Fruit fly (Drosophila melanogaster) whole organism, embryonic: ENCODE measurements around the gene mil.
A peak's percentile ranks its signal among the peaks of the same experiment; 100 is the strongest.

Source experiments
- Atf6 ChIP-seq: fragments of 200-800 bp; sonication (Bioruptor generic); IDR thresholded peaks from 2 replicates; pipeline ENCODE4 v1.3.6; 2022; ENCODE audit warnings: missing biosample characterization, missing genetic modification characterization
- Awh ChIP-seq: fragments of 200-800 bp; sonication (Bioruptor generic); IDR thresholded peaks from 2 replicates; pipeline ENCODE4, ENCODE4 v1.3.6; 2022; ENCODE audit warnings: missing biosample characterization, missing genetic modification characterization
- C15 ChIP-seq: fragments of 200-800 bp; sonication (Bioruptor generic); IDR thresholded peaks from 3 replicates; pipeline ENCODE4 v1.3.6; 2022; ENCODE audit warnings: missing biosample characterization, missing genetic modification characterization
- CG10274 ChIP-seq: fragments of 200-800 bp; sonication (Bioruptor generic); optimal IDR thresholded peaks from 3 replicates; lab custom pipeline; 2017; ENCODE audit warnings: missing biosample characterization, mild to moderate bottlenecking, missing genetic modification characterization
- CG10654 ChIP-seq: fragments of 200-800 bp; sonication (Bioruptor generic); optimal IDR thresholded peaks from 2 replicates; lab custom pipeline; 2016; ENCODE audit warnings: missing biosample characterization, missing genetic modification characterization
- CG12299 ChIP-seq: fragments of 200-800 bp; sonication (Bioruptor generic); optimal IDR thresholded peaks from 2 replicates; lab custom pipeline; 2018; ENCODE audit warnings: missing biosample characterization, mild to moderate bottlenecking, missing genetic modification characterization
- CG12769 ChIP-seq: fragments of 200-800 bp; sonication (Bioruptor generic); optimal IDR thresholded peaks from 2 replicates; lab custom pipeline; 2019; ENCODE audit warnings: missing biosample characterization, mild to moderate bottlenecking, missing genetic modification characterization, moderate library complexity
- CG13894 ChIP-seq: fragments of 200-800 bp; sonication (Bioruptor generic); optimal IDR thresholded peaks from 3 replicates; lab custom pipeline; 2018; ENCODE audit warnings: missing biosample characterization, mild to moderate bottlenecking, missing genetic modification characterization, moderate library complexity
- CG14860 ChIP-seq: fragments of 200-800 bp; sonication (Bioruptor generic); IDR thresholded peaks from 3 replicates; pipeline ENCODE4 v1.3.6; 2022; ENCODE audit warnings: missing biosample characterization, missing genetic modification characterization; ENCODE audit not compliant: partially characterized antibody
- CG17829 ChIP-seq: fragments of 200-800 bp; optimal IDR thresholded peaks from 2 replicates; lab custom pipeline; 2019; ENCODE audit warnings: missing biosample characterization, mild to moderate bottlenecking, missing genetic modification characterization, moderate library complexity
- CG30020 ChIP-seq: fragments of 200-800 bp; optimal IDR thresholded peaks from 2 replicates; lab custom pipeline; 2019; ENCODE audit warnings: missing biosample characterization, mild to moderate bottlenecking, missing genetic modification characterization, moderate library complexity
- CG3281 ChIP-seq: fragments of 200-800 bp; sonication (Bioruptor generic); optimal IDR thresholded peaks from 3 replicates; lab custom pipeline; 2017; ENCODE audit warnings: missing biosample characterization, mild to moderate bottlenecking, missing genetic modification characterization
- CG6254 ChIP-seq: fragments of 200-800 bp; sonication (Bioruptor generic); optimal IDR thresholded peaks from 3 replicates; lab custom pipeline; 2017; ENCODE audit warnings: mild to moderate bottlenecking, missing biosample characterization, missing genetic modification reagents, missing genetic modification characterization
- CG6272 ChIP-seq: fragments of 200-800 bp; sonication (Bioruptor generic); IDR thresholded peaks from 2 replicates; pipeline ENCODE4 v1.3.6; 2022; ENCODE audit warnings: missing biosample characterization, missing genetic modification characterization
- CG6654 ChIP-seq: fragments of 200-800 bp; sonication (Bioruptor generic); optimal IDR thresholded peaks from 2 replicates; lab custom pipeline; 2017; ENCODE audit warnings: missing biosample characterization, mild to moderate bottlenecking, missing genetic modification characterization
- CG8765 ChIP-seq: fragments of 200-800 bp; sonication (Bioruptor generic); IDR thresholded peaks from 2 replicates; pipeline ENCODE4 v1.3.6; 2022; ENCODE audit warnings: missing biosample characterization, missing genetic modification characterization
- CrebB ChIP-seq: fragments of 200-800 bp; sonication (Bioruptor generic); optimal IDR thresholded peaks from 3 replicates; lab custom pipeline; 2018; ENCODE audit warnings: missing biosample characterization, mild to moderate bottlenecking, missing genetic modification characterization
- Dbx ChIP-seq: fragments of 200-800 bp; sonication (Bioruptor generic); IDR thresholded peaks from 3 replicates; pipeline ENCODE4 v1.3.6; 2022; ENCODE audit warnings: missing biosample characterization, missing genetic modification characterization
- Dfd ChIP-seq, 2 experiments: fragments of >200 bp; optimal IDR thresholded peaks; 2 replicates each; lab custom pipeline; 2017; ENCODE audit warnings: missing biosample characterization in 2 of 2, missing genetic modification characterization in 2 of 2
- Dip2 ChIP-seq: fragments of 200-800 bp; sonication (Bioruptor generic); IDR thresholded peaks from 2 replicates; pipeline ENCODE4 v1.3.6; 2022; ENCODE audit warnings: missing biosample characterization, missing genetic modification characterization
- Doc3 ChIP-seq: fragments of 200-800 bp; sonication (Bioruptor generic); IDR thresholded peaks from 3 replicates; pipeline ENCODE4 v1.3.6; 2022; ENCODE audit warnings: missing biosample characterization, missing genetic modification characterization; ENCODE audit not compliant: partially characterized antibody
- GATAe ChIP-seq: fragments of 200-800 bp; sonication (Bioruptor generic); conservative IDR thresholded peaks from 2 replicates; pipeline ENCODE4 v1.3.6; 2022; ENCODE audit warnings: missing biosample characterization, missing genetic modification characterization
- H15 ChIP-seq: fragments of 200-800 bp; sonication (Bioruptor generic); IDR thresholded peaks from 3 replicates; pipeline ENCODE4 v1.3.6; 2022; ENCODE audit warnings: missing biosample characterization, missing genetic modification characterization
- Mrtf ChIP-seq: fragments of 200-800 bp; sonication (Bioruptor generic); IDR thresholded peaks from 3 replicates; pipeline ENCODE4 v1.3.6; 2022; ENCODE audit warnings: missing biosample characterization, missing genetic modification characterization
- NfI ChIP-seq: fragments of 200-800 bp; sonication (Bioruptor generic); optimal IDR thresholded peaks from 3 replicates; lab custom pipeline; 2018; ENCODE audit warnings: missing biosample characterization, mild to moderate bottlenecking, missing genetic modification characterization, moderate library complexity
- Ssrp ChIP-seq: fragments of 200-800 bp; sonication (Bioruptor generic); optimal IDR thresholded peaks from 2 replicates; lab custom pipeline; 2018; ENCODE audit warnings: missing biosample characterization, mild to moderate bottlenecking, missing genetic modification characterization, moderate library complexity
- al ChIP-seq: fragments of 200-800 bp; sonication (Bioruptor generic); IDR thresholded peaks from 2 replicates; pipeline ENCODE4 v1.3.6; 2022; ENCODE audit warnings: missing biosample characterization, missing genetic modification characterization
- ara ChIP-seq: fragments of 200-800 bp; sonication (Bioruptor generic); IDR thresholded peaks from 2 replicates; pipeline ENCODE4 v1.3.6; 2022; ENCODE audit warnings: missing biosample characterization, missing genetic modification characterization
- az2 ChIP-seq: fragments of 200-800 bp; sonication (Bioruptor generic); optimal IDR thresholded peaks from 3 replicates; lab custom pipeline; 2016; ENCODE audit warnings: missing biosample characterization, missing genetic modification characterization
- bbx ChIP-seq: fragments of 200-800 bp; sonication (Bioruptor generic); IDR thresholded peaks from 2 replicates; pipeline ENCODE4 v1.3.6; 2022; ENCODE audit warnings: missing biosample characterization, missing genetic modification characterization; ENCODE audit not compliant: partially characterized antibody
- bigmax ChIP-seq: fragments of 200-800 bp; sonication (Bioruptor generic); optimal IDR thresholded peaks from 2 replicates; lab custom pipeline; 2018; ENCODE audit warnings: missing biosample characterization, mild to moderate bottlenecking, missing genetic modification characterization
- cato ChIP-seq: fragments of 200-800 bp; sonication (Bioruptor generic); optimal IDR thresholded peaks from 2 replicates; lab custom pipeline; 2016; ENCODE audit warnings: missing biosample characterization, missing genetic modification characterization, borderline replicate concordance
- dmrt99B ChIP-seq: fragments of 200-800 bp; sonication (Bioruptor generic); optimal IDR thresholded peaks from 2 replicates; lab custom pipeline; 2018; ENCODE audit warnings: missing biosample characterization, mild to moderate bottlenecking, missing genetic modification characterization, moderate library complexity
- fru ChIP-seq: fragments of >200 bp; optimal IDR thresholded peaks from 2 replicates; lab custom pipeline; 2017
- ftz-f1 ChIP-seq: fragments of 200-800 bp; sonication (Bioruptor generic); optimal IDR thresholded peaks from 2 replicates; lab custom pipeline; 2016; ENCODE audit warnings: missing biosample characterization, missing genetic modification characterization
- h ChIP-seq: fragments of >200 bp; optimal IDR thresholded peaks from 2 replicates; lab custom pipeline; 2017
- insv ChIP-seq, 2 experiments: fragments of 200-800 bp; sonication (Bioruptor generic); optimal IDR thresholded peaks; 3 replicates each; lab custom pipeline; 2016 to 2018; ENCODE audit warnings: missing biosample characterization in 2 of 2, missing genetic modification characterization in 2 of 2
- jigr1 ChIP-seq: fragments of 200-800 bp; sonication (Bioruptor generic); IDR thresholded peaks from 3 replicates; pipeline ENCODE4 v1.3.6; 2022; ENCODE audit warnings: missing biosample characterization, missing genetic modification characterization
- luna ChIP-seq: fragments of 200-800 bp; sonication (Bioruptor generic); optimal IDR thresholded peaks from 2 replicates; lab custom pipeline; 2016; ENCODE audit warnings: missing biosample characterization, missing genetic modification characterization
- nerfin-1 ChIP-seq: fragments of 200-800 bp; sonication (Bioruptor generic); optimal IDR thresholded peaks from 3 replicates; lab custom pipeline; 2019; ENCODE audit warnings: missing biosample characterization, mild to moderate bottlenecking, missing genetic modification characterization, moderate library complexity
- p53 ChIP-seq: fragments of 200-800 bp; sonication (Bioruptor generic); optimal IDR thresholded peaks from 2 replicates; lab custom pipeline; 2016; ENCODE audit warnings: missing biosample characterization, missing genetic modification characterization
- peb ChIP-seq: fragments of 200-800 bp; sonication (Bioruptor generic); IDR thresholded peaks from 2 replicates; pipeline ENCODE4 v1.3.6; 2022; ENCODE audit warnings: missing biosample characterization, missing genetic modification characterization
- prd ChIP-seq, 3 experiments: fragments of >200 bp in 2 of 3; fragments of 200-800 bp in 1 of 3; sonication (Bioruptor generic) in 1 of 3; optimal IDR thresholded peaks in 2 of 3; IDR thresholded peaks in 1 of 3; 2 replicates in 2 of 3; 3 replicates in 1 of 3; pipeline versions ENCODE4 v1.3.6 to Lab custom; 2017 to 2022; ENCODE audit warnings: missing biosample characterization in 1 of 3, missing genetic modification characterization in 1 of 3
- pros ChIP-seq: fragments of 200-800 bp; sonication (Bioruptor generic); optimal IDR thresholded peaks from 3 replicates; lab custom pipeline; 2019; ENCODE audit warnings: missing biosample characterization, mild to moderate bottlenecking, missing genetic modification characterization, moderate library complexity
- rib ChIP-seq: fragments of 200-800 bp; sonication (Bioruptor generic); IDR thresholded peaks from 2 replicates; pipeline ENCODE4 v1.3.6; 2022; ENCODE audit warnings: missing biosample characterization, missing genetic modification characterization
- schlank ChIP-seq: fragments of 200-800 bp; sonication (Bioruptor generic); optimal IDR thresholded peaks from 2 replicates; lab custom pipeline; 2018; ENCODE audit warnings: missing biosample characterization, mild to moderate bottlenecking, missing genetic modification characterization
- sens-2 ChIP-seq: fragments of 200-800 bp; sonication (Bioruptor generic); IDR thresholded peaks from 2 replicates; pipeline ENCODE4 v1.3.6; 2022; ENCODE audit warnings: missing biosample characterization, missing genetic modification characterization
- sima ChIP-seq: fragments of 200-800 bp; sonication (Bioruptor generic); optimal IDR thresholded peaks from 2 replicates; lab custom pipeline; 2016; ENCODE audit warnings: missing biosample characterization, missing genetic modification characterization
- slbo ChIP-seq: fragments of 200-800 bp; sonication (Bioruptor generic); IDR thresholded peaks from 2 replicates; pipeline ENCODE4 v1.3.6; 2022; ENCODE audit warnings: missing biosample characterization, missing genetic modification characterization
- trem ChIP-seq: fragments of 200-800 bp; optimal IDR thresholded peaks from 3 replicates; lab custom pipeline; 2019; ENCODE audit warnings: missing biosample characterization, mild to moderate bottlenecking, missing genetic modification characterization, moderate library complexity
- vvl ChIP-seq: fragments of 200-800 bp; sonication (Bioruptor generic); IDR thresholded peaks from 2 replicates; pipeline ENCODE4 v1.3.6; 2022; ENCODE audit warnings: missing biosample characterization, missing genetic modification characterization

The mil gene

dm6 chr3R:27922673-27923175 lies 10.5 kb downstream of the mil start, which contains the start of gene RpL4 (continued):
- TF ChIP-seq pros (GFP tag; lab: Kevin White, UChicago) = peak; percentile 25
- peak; percentile 40 for TF ChIP-seq Ssrp
- TF ChIP-seq H15 (GFP tag; lab: Robert Waterston, UW) = peak; percentile 74; the same call in 2 of the 3 replicates
- TF ChIP-seq Dfd (GFP tag; optimal IDR thresholded peaks at IDR 0.05; lab: Kevin White, UChicago) = no peak
- peak; percentile 89 for TF ChIP-seq sens-2
- peak; percentile 77 for TF ChIP-seq Atf6 (GFP tag; lab: Robert Waterston, UW)
- peak in 1 of 2 experiments; percentile 81 for TF ChIP-seq insv (GFP tag; optimal IDR thresholded peaks at IDR 0.05; lab: Kevin White, UChicago)
- peak; percentile 70 for TF ChIP-seq CG10654 (GFP tag; lab: Kevin White, UChicago)
- TF ChIP-seq CG8765 (GFP tag; lab: Robert Waterston, UW) = no peak
- TF ChIP-seq nerfin-1 (tag; lab: Kevin White, UChicago) = peak; percentile 67
- TF ChIP-seq cato (GFP tag; lab: Kevin White, UChicago) = peak; percentile 62
- peak; percentile 81 for TF ChIP-seq CG10274 (GFP tag; lab: Kevin White, UChicago)
- TF ChIP-seq al (GFP tag; lab: Robert Waterston, UW) = peak; percentile 61
- no peak for TF ChIP-seq Doc3 (GFP tag; lab: Robert Waterston, UW)
- no peak for TF ChIP-seq ftz-f1 (GFP tag; lab: Kevin White, UChicago)
- TF ChIP-seq dmrt99B (tag; lab: Kevin White, UChicago) = peak; percentile 64
- peak; percentile 90 for TF ChIP-seq vvl
- peak; percentile 80 for TF ChIP-seq Dbx (GFP tag; lab: Robert Waterston, UW)
- peak; percentile 79 for TF ChIP-seq luna (GFP tag; lab: Kevin White, UChicago)
- TF ChIP-seq h (lab: Kevin White, UChicago) = no peak
- TF ChIP-seq CG6254 (GFP tag; lab: Kevin White, UChicago) = peak; percentile 60
- peak; percentile 96 for TF ChIP-seq NfI (GFP tag; lab: Kevin White, UChicago)
- no peak for TF ChIP-seq CG14860 (GFP tag; lab: Robert Waterston, UW)
- no peak for TF ChIP-seq prd (optimal IDR thresholded peaks at IDR 0.05; lab: Kevin White, UChicago)
- peak; percentile 48; the same call in 2 of the 3 replicates for TF ChIP-seq prd (GFP tag; IDR thresholded peaks at IDR 0.05; lab: Robert Waterston, UW)
- peak; percentile 75 for TF ChIP-seq slbo
- TF ChIP-seq C15 = peak; percentile 72; the same call in 1 of the 3 replicates
- TF ChIP-seq GATAe (GFP tag; lab: Robert Waterston, UW) = no peak; the same call in 1 of the 2 replicates
- peak; percentile 54 for TF ChIP-seq CG12299 (tag; lab: Kevin White, UChicago)
- TF ChIP-seq CG13894 = peak; percentile 71
- no peak for TF ChIP-seq rib (GFP tag; lab: Robert Waterston, UW)
- TF ChIP-seq CG6272 = peak; percentile 52
- TF ChIP-seq bbx (GFP tag; lab: Robert Waterston, UW) = peak; percentile 27; the same call in 1 of the 2 replicates
- peak; percentile 77 for TF ChIP-seq p53 (GFP tag; lab: Kevin White, UChicago)
- peak; percentile 82 for TF ChIP-seq CrebB (tag; lab: Kevin White, UChicago)
- no peak for TF ChIP-seq fru (lab: Kevin White, UChicago)
- peak; percentile 90 for TF ChIP-seq CG3281 (GFP tag; lab: Kevin White, UChicago)
- TF ChIP-seq bigmax (GFP tag; lab: Kevin White, UChicago) = peak; percentile 87
- TF ChIP-seq az2 (GFP tag; lab: Kevin White, UChicago) = peak; percentile 78
- no peak for TF ChIP-seq jigr1 (GFP tag; lab: Robert Waterston, UW)
- peak; percentile 8 for TF ChIP-seq sima (GFP tag; lab: Kevin White, UChicago)
- TF ChIP-seq peb (GFP tag; lab: Robert Waterston, UW) = no peak
- peak; percentile 12 for TF ChIP-seq trem (tag; lab: Kevin White, UChicago)
- no peak for TF ChIP-seq CG12769 (tag; lab: Kevin White, UChicago)
- TF ChIP-seq Awh (GFP tag; lab: Robert Waterston, UW) = peak; percentile 84
- TF ChIP-seq CG6654 (GFP tag; lab: Kevin White, UChicago) = peak; percentile 65
- peak; percentile 81 for TF ChIP-seq ara (GFP tag; lab: Robert Waterston, UW)
- TF ChIP-seq CG17829 (tag; lab: Kevin White, UChicago) = no peak
- peak; percentile 50; the same call in 1 of the 3 replicates for TF ChIP-seq Mrtf (GFP tag; lab: Robert Waterston, UW)
- TF ChIP-seq CG30020 (tag; lab: Kevin White, UChicago) = peak; percentile 38
- peak; percentile 88 for TF ChIP-seq schlank (tag; lab: Kevin White, UChicago)
- no peak for TF ChIP-seq Dip2 (GFP tag; lab: Robert Waterston, UW)
